Fruit fly (Drosophila melanogaster): ENCODE measurements around the gene CG4666.

The CG4666 gene

dm6 chrX:6077043-6077547 lies 491 bp downstream of the CG4666 start (continued):
- TF ChIP-seq Drgx (GFP tag; IDR thresholded peaks at IDR 0.05), result peak; percentile 67; the same call in 1 of the 2 replicates
- no peak for TF ChIP-seq CG11247 (GFP tag; IDR thresholded peaks at IDR 0.05)
- TF ChIP-seq CG10431 (GFP tag; optimal IDR thresholded peaks at IDR 0.05), result peak; percentile 8
- TF ChIP-seq CG17359 (tag; optimal IDR thresholded peaks at IDR 0.05), result peak; percentile 54
- peak; percentile 38 for TF ChIP-seq nmo (GFP tag; optimal IDR thresholded peaks at IDR 0.05)
- no peak for TF ChIP-seq vnd (GFP tag; IDR thresholded peaks at IDR 0.05; ENCODE audit: partially characterized antibody)
- no peak for TF ChIP-seq CG9932 (GFP tag; IDR thresholded peaks at IDR 0.05)
- TF ChIP-seq Med (GFP tag), result peak; percentile 30
- TF ChIP-seq CG7928 (GFP tag; optimal IDR thresholded peaks at IDR 0.05), result no peak
- no peak for TF ChIP-seq CG12769 (tag; optimal IDR thresholded peaks at IDR 0.05)
- TF ChIP-seq Oli (tag; optimal IDR thresholded peaks at IDR 0.05), result peak; percentile 26
- peak; percentile 15; the same call in 1 of the 2 replicates for TF ChIP-seq HLH3B (GFP tag; IDR thresholded peaks at IDR 0.05)
- TF ChIP-seq CkIIα-i1 (GFP tag; IDR thresholded peaks at IDR 0.05), result no peak
- TF ChIP-seq br (optimal IDR thresholded peaks at IDR 0.05), result no peak
- no peak for TF ChIP-seq hkb (optimal IDR thresholded peaks at IDR 0.05)
- peak; percentile 26; the same call in 1 of the 2 replicates for TF ChIP-seq hkb (GFP tag; IDR thresholded peaks at IDR 0.05)
- TF ChIP-seq CG11093 (GFP tag; IDR thresholded peaks at IDR 0.05), result no peak
- TF ChIP-seq MBD-R2 (GFP tag; IDR thresholded peaks at IDR 0.05), result no peak
- TF ChIP-seq CG10565 (GFP tag; optimal IDR thresholded peaks at IDR 0.05), result no peak
- TF ChIP-seq pan (optimal IDR thresholded peaks at IDR 0.05), result no peak
- TF ChIP-seq pan (GFP tag; optimal IDR thresholded peaks at IDR 0.05 in 1 of 2, IDR thresholded peaks at IDR 0.05 in 1 of 2), result peak in 1 of 2 experiments; percentile 16
- TF ChIP-seq CG11695 (GFP tag; IDR thresholded peaks at IDR 0.05), result 0 out of 3 replicates have a peak, but pooled peaks have one; percentile 25
- TF ChIP-seq CG4854 (GFP tag; optimal IDR thresholded peaks at IDR 0.05), result no peak
- peak; percentile 84 for TF ChIP-seq crol (GFP tag; IDR thresholded peaks at IDR 0.05)
- TF ChIP-seq lmd (GFP tag; IDR thresholded peaks at IDR 0.05), result no peak; the same call in 1 of the 2 replicates
- TF ChIP-seq cad (GFP tag; optimal IDR thresholded peaks at IDR 0.05), result no peak
- peak; percentile 6; the same call in 1 of the 2 replicates for TF ChIP-seq chm (GFP tag; IDR thresholded peaks at IDR 0.05)
- TF ChIP-seq CG8924 (tag; optimal IDR thresholded peaks at IDR 0.05), result peak; percentile 36
- TF ChIP-seq cato (GFP tag; optimal IDR thresholded peaks at IDR 0.05; ENCODE audit: borderline replicate concordance), result no peak
- TF ChIP-seq bcd (GFP tag; optimal IDR thresholded peaks at IDR 0.05), result no peak
- TF ChIP-seq oc (tag; optimal IDR thresholded peaks at IDR 0.05), result no peak
- peak; percentile 7 for TF ChIP-seq CG1529 (GFP tag; optimal IDR thresholded peaks at IDR 0.05)
- TF ChIP-seq CG9797 (GFP tag; optimal IDR thresholded peaks at IDR 0.05), result no peak
- TF ChIP-seq peb (GFP tag; IDR thresholded peaks at IDR 0.05), result no peak
- no peak for TF ChIP-seq en (GFP tag; optimal IDR thresholded peaks at IDR 0.05)
- TF ChIP-seq nom (GFP tag; optimal IDR thresholded peaks at IDR 0.05), result no peak
- TF ChIP-seq Abd-B (GFP tag; optimal IDR thresholded peaks at IDR 0.05), result no peak
- peak in 1 of 2 experiments; percentile 66 for TF ChIP-seq Hr51 (GFP tag; optimal IDR thresholded peaks at IDR 0.05)
- peak in 1 of 2 experiments; percentile 56 for TF ChIP-seq Hr78 (GFP tag; optimal IDR thresholded peaks at IDR 0.05)
- TF ChIP-seq tio (GFP tag; optimal IDR thresholded peaks at IDR 0.05), result no peak
- TF ChIP-seq Hey (tag; optimal IDR thresholded peaks at IDR 0.05), result no peak
- no peak for TF ChIP-seq CG8944 (GFP tag; optimal IDR thresholded peaks at IDR 0.05)
- TF ChIP-seq sim (GFP tag; IDR thresholded peaks at IDR 0.05), result no peak
- TF ChIP-seq mam (GFP tag; optimal IDR thresholded peaks at IDR 0.05), result no peak
- TF ChIP-seq HLH54F (GFP tag; optimal IDR thresholded peaks at IDR 0.05), result no peak
- no peak for TF ChIP-seq CG7786 (GFP tag; optimal IDR thresholded peaks at IDR 0.05)
- TF ChIP-seq gem (tag; optimal IDR thresholded peaks at IDR 0.05), result peak; percentile 71
- peak; percentile 20 for TF ChIP-seq salm (tag; optimal IDR thresholded peaks at IDR 0.05)
- TF ChIP-seq CG13424 (tag; optimal IDR thresholded peaks at IDR 0.05), result peak; percentile 48
- TF ChIP-seq CG17328 (GFP tag; IDR thresholded peaks at IDR 0.05), result 0 out of 2 replicates have a peak, but pooled peaks have one; percentile 26
- TF ChIP-seq Jarid2 (GFP tag; optimal IDR thresholded peaks at IDR 0.05), result peak; percentile 31
